Worm (Caenorhabditis elegans) whole organism, early embryonic: ENCODE measurements around the gene kin-33.

Source experiments
- F13C5.2 ChIP-seq: sonication (generic microtip); optimal IDR thresholded peaks from 2 replicates; lab custom pipeline; 2017; ENCODE audit warnings: mild to moderate bottlenecking, missing genetic modification characterization, inconsistent platforms, missing compliant biosample characterization
- aly-1 ChIP-seq: sonication (generic microtip); optimal IDR thresholded peaks from 2 replicates; lab custom pipeline; 2016; ENCODE audit warnings: missing genetic modification characterization, missing compliant biosample characterization
- ama-1 ChIP-seq: fragments of 150-350 bp; optimal IDR thresholded peaks from 2 replicates; lab custom pipeline; 2014
- ceh-36 ChIP-seq: sonication (generic microtip); optimal IDR thresholded peaks from 2 replicates; lab custom pipeline; 2016; ENCODE audit warnings: missing genetic modification characterization, inconsistent platforms, missing compliant biosample characterization
- flt-1 ChIP-seq: fragments of 200-800 bp; sonication (Bioruptor generic); IDR thresholded peaks from 2 replicates; pipeline ENCODE4 v1.3.6; 2022; ENCODE audit warnings: missing genetic modification characterization, missing compliant biosample characterization
- hmbx-1 ChIP-seq: sonication (generic microtip); optimal IDR thresholded peaks from 2 replicates; lab custom pipeline; 2016; ENCODE audit warnings: mild to moderate bottlenecking, missing genetic modification characterization, missing compliant biosample characterization
- hnd-1 ChIP-seq: sonication (generic microtip); optimal IDR thresholded peaks from 2 replicates; lab custom pipeline; 2016; ENCODE audit warnings: missing genetic modification characterization, missing compliant biosample characterization
- tbx-37 ChIP-seq: fragments of 200-800 bp; sonication (Bioruptor generic); conservative IDR thresholded peaks from 2 replicates; pipeline ENCODE4 v1.3.6; 2022; ENCODE audit warnings: missing genetic modification reagents, missing genetic modification characterization, missing compliant biosample characterization
- tra-4 ChIP-seq: sonication (generic microtip); optimal IDR thresholded peaks from 2 replicates; lab custom pipeline; 2017; ENCODE audit warnings: missing genetic modification characterization, missing compliant biosample characterization

DNA sequence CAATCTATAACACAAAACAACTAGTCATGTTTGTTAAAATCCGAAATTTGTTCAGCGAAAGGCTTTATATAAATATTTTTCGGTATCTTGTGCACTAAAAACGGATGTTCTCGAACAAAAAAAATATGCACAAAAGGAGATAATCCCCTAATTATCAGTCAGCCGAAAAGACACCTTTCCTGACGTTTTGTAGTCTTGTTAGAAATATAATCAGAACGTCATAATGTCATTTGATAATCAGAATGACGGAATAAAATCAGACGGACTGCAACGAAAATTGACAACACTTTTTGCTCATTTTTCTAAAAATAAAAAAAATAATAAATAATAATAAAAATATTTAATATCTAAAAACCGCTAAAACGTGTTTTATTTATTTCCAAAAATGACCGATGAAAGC is 49.5 kb upstream of the kin-33 start:
- TF ChIP-seq ama-1 (lab: Kevin White, UChicago) (no peak), hmbx-1 (tag; lab: Kevin White, UChicago) (no peak), flt-1 (GFP tag; lab: Robert Waterston, UW) (no peak), tra-4 (no peak), hnd-1 (tag; lab: Kevin White, UChicago) (no peak), tbx-37 (GFP tag; lab: Robert Waterston, UW) (no peak), ceh-36 (no peak), F13C5.2 (no peak), aly-1 (tag; lab: Kevin White, UChicago) (no peak)
